Fruit fly (Drosophila melanogaster) whole organism, adult: Measurements from ENCODE around the gene ouib.

Source experiments
- CG14711 ChIP-seq: fragments of 200-800 bp; sonication (Bioruptor generic); optimal IDR thresholded peaks from 2 replicates; lab custom pipeline; 2018; ENCODE audit warnings: missing biosample characterization, mild to moderate bottlenecking, missing genetic modification characterization, moderate library complexity
- CG33017 ChIP-seq: fragments of 200-800 bp; sonication (Bioruptor generic); optimal IDR thresholded peaks from 2 replicates; lab custom pipeline; 2018; ENCODE audit warnings: missing biosample characterization, mild to moderate bottlenecking, missing genetic modification characterization, moderate library complexity
- CG5204 ChIP-seq: fragments of 200-800 bp; sonication (Bioruptor generic); optimal IDR thresholded peaks from 2 replicates; lab custom pipeline; 2016; ENCODE audit warnings: missing biosample characterization, missing genetic modification characterization
- CG7045 ChIP-seq: fragments of 200-800 bp; sonication (Bioruptor generic); optimal IDR thresholded peaks from 2 replicates; lab custom pipeline; 2017; ENCODE audit warnings: missing biosample characterization, mild to moderate bottlenecking, missing genetic modification characterization
- Clk ChIP-seq: fragments of 200-800 bp; sonication (Bioruptor generic); optimal IDR thresholded peaks from 2 replicates; lab custom pipeline; 2017; ENCODE audit warnings: missing biosample characterization, missing genetic modification characterization
- Hr96 ChIP-seq: fragments of 200-800 bp; sonication (Bioruptor generic); optimal IDR thresholded peaks from 2 replicates; lab custom pipeline; 2016; ENCODE audit warnings: missing biosample characterization, missing genetic modification characterization
- bab1 ChIP-seq: fragments of 200-800 bp; sonication (Bioruptor generic); optimal IDR thresholded peaks from 3 replicates; lab custom pipeline; 2019; ENCODE audit warnings: missing biosample characterization, mild to moderate bottlenecking, missing genetic modification characterization, moderate library complexity
- cic ChIP-seq: fragments of 200-800 bp; sonication (Bioruptor generic); optimal IDR thresholded peaks from 2 replicates; lab custom pipeline; 2017; ENCODE audit warnings: missing biosample characterization, mild to moderate bottlenecking, missing genetic modification characterization, moderate library complexity
- kay ChIP-seq: fragments of 200-800 bp; sonication (Bioruptor generic); peaks from one replicate; lab custom pipeline; 2016; ENCODE audit warnings: missing biosample characterization, missing genetic modification characterization, borderline replicate concordance
- ovo ChIP-seq: fragments of 200-800 bp; sonication (Bioruptor generic); optimal IDR thresholded peaks from 2 replicates; lab custom pipeline; 2016; ENCODE audit warnings: missing biosample characterization, missing genetic modification characterization
- tj ChIP-seq: fragments of 200-800 bp; sonication (Bioruptor generic); optimal IDR thresholded peaks from 3 replicates; lab custom pipeline; 2017; ENCODE audit warnings: missing biosample characterization, mild to moderate bottlenecking, missing genetic modification characterization, moderate library complexity
- toe ChIP-seq: fragments of 200-800 bp; sonication (Bioruptor generic); optimal IDR thresholded peaks from 2 replicates; lab custom pipeline; 2016; ENCODE audit warnings: missing biosample characterization, missing genetic modification characterization

dm6 chr3R:8684328-8685177, 40.7 kb upstream of the ouib start, which contains the start of gene CG44227:
- TF ChIP-seq Clk (GFP tag; lab: Kevin White, UChicago) (no peak), tj (GFP tag; lab: Kevin White, UChicago) (no peak), kay (no peak), bab1 (no peak), toe (GFP tag; lab: Kevin White, UChicago) (no peak), Hr96 (GFP tag; lab: Kevin White, UChicago) (no peak), ovo (GFP tag; lab: Kevin White, UChicago) (no peak), CG14711 (tag; lab: Kevin White, UChicago) (no peak), CG33017 (tag; lab: Kevin White, UChicago) (no peak), cic (no peak), CG5204 (GFP tag; lab: Kevin White, UChicago) (no peak), CG7045 (GFP tag; lab: Kevin White, UChicago) (no peak)
